Fruit fly (Drosophila melanogaster) whole organism, prepupa: ENCODE measurements around the gene CG1299.

Experiments
- Blimp-1 ChIP-seq: fragments of 200-800 bp; sonication (Bioruptor generic); optimal IDR thresholded peaks from 3 replicates; lab custom pipeline; 2017; ENCODE audit warnings: missing biosample characterization, missing genetic modification characterization, mild to moderate bottlenecking, moderate library complexity, missing genetic modification reagents
- CG34406 ChIP-seq: fragments of 200-800 bp; sonication (Bioruptor generic); optimal IDR thresholded peaks from 3 replicates; lab custom pipeline; 2016; ENCODE audit warnings: missing biosample characterization, missing genetic modification characterization
- CG6163 ChIP-seq: fragments of 200-800 bp; sonication (Bioruptor generic); IDR thresholded peaks from 3 replicates; pipeline ENCODE4 v1.3.6; 2022; ENCODE audit warnings: missing biosample characterization, missing genetic modification characterization
- Eip93F ChIP-seq: fragments of 200-800 bp; sonication (Bioruptor generic); optimal IDR thresholded peaks from 2 replicates; lab custom pipeline; 2016; ENCODE audit warnings: missing biosample characterization, mild to moderate bottlenecking, missing genetic modification characterization
- Gug ChIP-seq: fragments of 200-800 bp; sonication (Bioruptor generic); IDR thresholded peaks from 2 replicates; pipeline ENCODE4 v1.3.6; 2022; ENCODE audit warnings: missing biosample characterization, missing genetic modification characterization
- Sox14 ChIP-seq: fragments of 200-800 bp; sonication (Bioruptor generic); optimal IDR thresholded peaks from 3 replicates; lab custom pipeline; 2016; ENCODE audit warnings: missing biosample characterization, missing genetic modification characterization
- Sox15 ChIP-seq: fragments of 200-800 bp; sonication (Bioruptor generic); optimal IDR thresholded peaks from 3 replicates; lab custom pipeline; 2016; ENCODE audit warnings: missing biosample characterization, missing genetic modification characterization
- acj6 ChIP-seq: fragments of 200-800 bp; sonication (Bioruptor generic); optimal IDR thresholded peaks from 3 replicates; lab custom pipeline; 2016; ENCODE audit warnings: missing biosample characterization, missing genetic modification characterization
- dac ChIP-seq: fragments of 200-800 bp; sonication (Bioruptor generic); optimal IDR thresholded peaks from 2 replicates; lab custom pipeline; 2017; ENCODE audit warnings: missing biosample characterization, mild to moderate bottlenecking, missing genetic modification characterization
- eg ChIP-seq: fragments of 200-800 bp; sonication (Bioruptor generic); IDR thresholded peaks from 3 replicates; pipeline ENCODE4 v1.3.6; 2022; ENCODE audit warnings: missing biosample characterization, missing genetic modification characterization
- net ChIP-seq: fragments of 200-800 bp; sonication (Bioruptor generic); optimal IDR thresholded peaks from 3 replicates; lab custom pipeline; 2016; ENCODE audit warnings: missing biosample characterization, missing genetic modification characterization

- TF ChIP-seq Eip93F (GFP tag; lab: Kevin White, UChicago): no peak
- TF ChIP-seq Sox14 (GFP tag; lab: Kevin White, UChicago): peak; percentile 18
- TF ChIP-seq Blimp-1 (GFP tag; lab: Kevin White, UChicago): peak; percentile 37
- TF ChIP-seq Gug (GFP tag; lab: Robert Waterston, UW): 0 out of 2 replicates have a peak, but pooled peaks have one; percentile 9
- 0 out of 3 replicates have a peak, but pooled peaks have one; percentile 14 for TF ChIP-seq CG6163 (GFP tag; lab: Robert Waterston, UW)
- no peak for TF ChIP-seq CG34406 (GFP tag; lab: Kevin White, UChicago)
- TF ChIP-seq acj6 (GFP tag; lab: Kevin White, UChicago): no peak
- peak; percentile 45; the same call in 2 of the 3 replicates for TF ChIP-seq eg (GFP tag; lab: Robert Waterston, UW)
- TF ChIP-seq dac (GFP tag; lab: Kevin White, UChicago): no peak
- TF ChIP-seq Sox15: no peak
- TF ChIP-seq net (GFP tag; lab: Kevin White, UChicago): peak; percentile 13
Measured at dm6 chr3L:4169957-4170651, 21.6 kb downstream of the CG1299 start, which contains the start of gene Ero1L.
